Fruit fly (Drosophila melanogaster) whole organism, embryonic: Measurements from ENCODE around the gene CG32040.
A peak's percentile ranks its signal among the peaks of the same experiment; 100 is the strongest.

Source experiments
- Atf3 ChIP-seq: fragments of 200-800 bp; sonication (Bioruptor generic); optimal IDR thresholded peaks from 3 replicates; lab custom pipeline; 2016; ENCODE audit warnings: missing biosample characterization, missing genetic modification characterization
- B-H1 ChIP-seq: fragments of 200-800 bp; sonication (Bioruptor generic); IDR thresholded peaks from 3 replicates; pipeline ENCODE4 v1.3.6; 2022; ENCODE audit warnings: missing biosample characterization, missing genetic modification characterization
- Blimp-1 ChIP-seq: fragments of 200-800 bp; sonication (Bioruptor generic); optimal IDR thresholded peaks from 3 replicates; lab custom pipeline; 2018; ENCODE audit warnings: missing biosample characterization, missing genetic modification characterization, mild to moderate bottlenecking, moderate library complexity, missing genetic modification reagents
- CG10979 ChIP-seq: fragments of 200-800 bp; sonication (Bioruptor generic); optimal IDR thresholded peaks from 2 replicates; lab custom pipeline; 2018; ENCODE audit warnings: missing biosample characterization, mild to moderate bottlenecking, missing genetic modification characterization, moderate library complexity
- CG11398 ChIP-seq: fragments of 200-800 bp; sonication (Bioruptor generic); optimal IDR thresholded peaks from 2 replicates; lab custom pipeline; 2016; ENCODE audit warnings: missing biosample characterization, missing genetic modification characterization
- CG14710 ChIP-seq: fragments of 200-800 bp; sonication (Bioruptor generic); optimal IDR thresholded peaks from 3 replicates; lab custom pipeline; 2019; ENCODE audit warnings: missing biosample characterization, mild to moderate bottlenecking, missing genetic modification characterization, moderate library complexity
- CG15269 ChIP-seq: fragments of 200-800 bp; sonication (Bioruptor generic); optimal IDR thresholded peaks from 2 replicates; lab custom pipeline; 2018; ENCODE audit warnings: missing biosample characterization, mild to moderate bottlenecking, missing genetic modification characterization, moderate library complexity
- CG1529 ChIP-seq: fragments of 200-800 bp; sonication (Bioruptor generic); optimal IDR thresholded peaks from 3 replicates; lab custom pipeline; 2018; ENCODE audit warnings: missing biosample characterization, missing genetic modification characterization
- CG17612 ChIP-seq: fragments of 200-800 bp; sonication (Bioruptor generic); IDR thresholded peaks from 2 replicates; pipeline ENCODE4 v1.3.6; 2022; ENCODE audit warnings: missing biosample characterization, missing genetic modification characterization
- CG17829 ChIP-seq: fragments of 200-800 bp; optimal IDR thresholded peaks from 2 replicates; lab custom pipeline; 2019; ENCODE audit warnings: missing biosample characterization, mild to moderate bottlenecking, missing genetic modification characterization, moderate library complexity
- CG1832 ChIP-seq: fragments of 200-800 bp; sonication (Bioruptor generic); optimal IDR thresholded peaks from 2 replicates; lab custom pipeline; 2017; ENCODE audit warnings: missing biosample characterization, mild to moderate bottlenecking, missing genetic modification characterization, inconsistent platforms
- CG2199 ChIP-seq: fragments of 200-800 bp; sonication (Bioruptor generic); IDR thresholded peaks from 3 replicates; pipeline ENCODE4 v1.3.6; 2022; ENCODE audit warnings: missing biosample characterization, missing genetic modification characterization
- CG4424 ChIP-seq: fragments of 200-800 bp; sonication (Bioruptor generic); optimal IDR thresholded peaks from 3 replicates; lab custom pipeline; 2016; ENCODE audit warnings: missing biosample characterization, missing genetic modification characterization
- CG5245 ChIP-seq: fragments of 200-800 bp; sonication (Bioruptor generic); optimal IDR thresholded peaks from 3 replicates; lab custom pipeline; 2016; ENCODE audit warnings: missing biosample characterization, missing genetic modification characterization
- CG6272 ChIP-seq: fragments of 200-800 bp; sonication (Bioruptor generic); IDR thresholded peaks from 2 replicates; pipeline ENCODE4 v1.3.6; 2022; ENCODE audit warnings: missing biosample characterization, missing genetic modification characterization
- CTCF ChIP-seq: fragments of 200-800 bp; sonication (Bioruptor generic); optimal IDR thresholded peaks from 2 replicates; lab custom pipeline; 2017; ENCODE audit warnings: missing biosample characterization, mild to moderate bottlenecking, missing genetic modification characterization, moderate library complexity
- Dip2 ChIP-seq: fragments of 200-800 bp; sonication (Bioruptor generic); IDR thresholded peaks from 2 replicates; pipeline ENCODE4 v1.3.6; 2022; ENCODE audit warnings: missing biosample characterization, missing genetic modification characterization
- Fer1 ChIP-seq: fragments of 200-800 bp; sonication (Bioruptor generic); optimal IDR thresholded peaks from 2 replicates; lab custom pipeline; 2017; ENCODE audit warnings: missing biosample characterization, mild to moderate bottlenecking, missing genetic modification characterization
- Jarid2 ChIP-seq: fragments of 200-800 bp; sonication (Bioruptor generic); optimal IDR thresholded peaks from 3 replicates; lab custom pipeline; 2017; ENCODE audit warnings: mild to moderate bottlenecking, missing biosample characterization, missing genetic modification reagents, missing genetic modification characterization
- Lpt ChIP-seq: fragments of >200 bp; optimal IDR thresholded peaks from 2 replicates; lab custom pipeline; 2018; ENCODE audit warnings: missing biosample characterization, missing genetic modification characterization
- Med ChIP-seq: fragments of 200-800 bp; sonication (Bioruptor generic); peaks from one replicate; lab custom pipeline; 2016; ENCODE audit warnings: missing biosample characterization, missing genetic modification characterization, mild to moderate bottlenecking, inconsistent platforms, moderate library complexity
- Pdp1 ChIP-seq, 2 experiments: fragments of 200-800 bp; sonication (Bioruptor generic); optimal IDR thresholded peaks; 3 replicates each; lab custom pipeline; 2016; ENCODE audit warnings: missing biosample characterization in 2 of 2, missing genetic modification characterization in 2 of 2, mild to moderate bottlenecking in 1 of 2, moderate library complexity in 1 of 2
- Rx ChIP-seq: fragments of 200-800 bp; sonication (Bioruptor generic); IDR thresholded peaks from 2 replicates; pipeline ENCODE4 v1.3.6; 2022; ENCODE audit warnings: missing biosample characterization, missing genetic modification characterization
- Side ChIP-seq: fragments of 200-800 bp; sonication (Bioruptor generic); optimal IDR thresholded peaks from 2 replicates; lab custom pipeline; 2016; ENCODE audit warnings: missing biosample characterization, missing genetic modification characterization
- Sox100B ChIP-seq: fragments of 200-800 bp; sonication (Bioruptor generic); optimal IDR thresholded peaks from 3 replicates; lab custom pipeline; 2018; ENCODE audit warnings: missing biosample characterization, mild to moderate bottlenecking, missing genetic modification characterization
- Stat92E ChIP-seq, 3 experiments: fragments of >200 bp in 2 of 3; fragments of 200-800 bp in 1 of 3; sonication (Bioruptor generic) in 1 of 3; optimal IDR thresholded peaks; 2 replicates each; lab custom pipeline; 2017 to 2019; ENCODE audit warnings: missing biosample characterization in 3 of 3, missing genetic modification characterization in 3 of 3, mild to moderate bottlenecking in 1 of 3, moderate library complexity in 1 of 3
- TFAM ChIP-seq: fragments of 200-800 bp; sonication (Bioruptor generic); optimal IDR thresholded peaks from 2 replicates; lab custom pipeline; 2017; ENCODE audit warnings: missing biosample characterization, missing genetic modification characterization, inconsistent platforms
- Tbp ChIP-seq: fragments of >200 bp; optimal IDR thresholded peaks from 2 replicates; lab custom pipeline; 2018; ENCODE audit warnings: missing biosample characterization, missing genetic modification characterization
- YL-1 ChIP-seq: fragments of 200-800 bp; sonication (Bioruptor generic); optimal IDR thresholded peaks from 3 replicates; lab custom pipeline; 2017; ENCODE audit warnings: missing biosample characterization, mild to moderate bottlenecking, missing genetic modification characterization
- ara ChIP-seq: fragments of 200-800 bp; sonication (Bioruptor generic); IDR thresholded peaks from 2 replicates; pipeline ENCODE4 v1.3.6; 2022; ENCODE audit warnings: missing biosample characterization, missing genetic modification characterization
- bsh ChIP-seq, 2 experiments: fragments of 200-800 bp; sonication (Bioruptor generic); optimal IDR thresholded peaks; 2 replicates each; lab custom pipeline; 2017 to 2018; ENCODE audit warnings: mild to moderate bottlenecking in 2 of 2, missing biosample characterization in 2 of 2, missing genetic modification characterization in 2 of 2, moderate library complexity in 1 of 2
- chinmo ChIP-seq: fragments of 200-800 bp; sonication (Bioruptor generic); IDR thresholded peaks from 4 replicates; pipeline ENCODE4 v1.3.6; 2022; ENCODE audit warnings: missing biosample characterization, missing genetic modification characterization; ENCODE audit not compliant: partially characterized antibody
- cwo ChIP-seq: fragments of 200-800 bp; sonication (Bioruptor generic); optimal IDR thresholded peaks from 3 replicates; lab custom pipeline; 2017; ENCODE audit warnings: missing biosample characterization, missing genetic modification characterization, mild to moderate bottlenecking, moderate library complexity, missing genetic modification reagents
- grn ChIP-seq: fragments of 200-800 bp; sonication (Bioruptor generic); optimal IDR thresholded peaks from 3 replicates; lab custom pipeline; 2017; ENCODE audit warnings: missing biosample characterization, missing genetic modification characterization
- gro ChIP-seq: fragments of 200-800 bp; sonication (Bioruptor generic); optimal IDR thresholded peaks from 2 replicates; lab custom pipeline; 2016; ENCODE audit warnings: missing biosample characterization, missing genetic modification characterization
- hb ChIP-seq: fragments of 200-800 bp; sonication (Bioruptor generic); IDR thresholded peaks from 3 replicates; pipeline ENCODE4 v1.3.6; 2022; ENCODE audit warnings: missing biosample characterization, missing genetic modification characterization; ENCODE audit not compliant: partially characterized antibody
- jigr1 ChIP-seq: fragments of 200-800 bp; sonication (Bioruptor generic); IDR thresholded peaks from 3 replicates; pipeline ENCODE4 v1.3.6; 2022; ENCODE audit warnings: missing biosample characterization, missing genetic modification characterization
- kni ChIP-seq: fragments of 200-800 bp; sonication (Bioruptor generic); optimal IDR thresholded peaks from 3 replicates; lab custom pipeline; 2017; ENCODE audit warnings: mild to moderate bottlenecking, missing biosample characterization, missing genetic modification reagents, missing genetic modification characterization
- mirr ChIP-seq: fragments of 200-800 bp; sonication (Bioruptor generic); optimal IDR thresholded peaks from 3 replicates; lab custom pipeline; 2018; ENCODE audit warnings: missing biosample characterization, mild to moderate bottlenecking, missing genetic modification characterization
- org-1 ChIP-seq: fragments of 200-800 bp; sonication (Bioruptor generic); optimal IDR thresholded peaks from 2 replicates; lab custom pipeline; 2017; ENCODE audit warnings: missing biosample characterization, missing genetic modification characterization
- pb ChIP-seq: fragments of 200-800 bp; sonication (Bioruptor generic); optimal IDR thresholded peaks from 3 replicates; lab custom pipeline; 2016; ENCODE audit warnings: missing biosample characterization, missing genetic modification characterization
- pum ChIP-seq: fragments of 200-800 bp; sonication (Bioruptor generic); optimal IDR thresholded peaks from 2 replicates; lab custom pipeline; 2016; ENCODE audit warnings: missing biosample characterization, missing genetic modification characterization
- ttk ChIP-seq: fragments of 200-800 bp; sonication (Bioruptor generic); IDR thresholded peaks from 2 replicates; pipeline ENCODE4 v2.1.2; 2022; ENCODE audit warnings: missing biosample characterization, missing genetic modification characterization
- tup ChIP-seq: fragments of 200-800 bp; sonication (Bioruptor generic); optimal IDR thresholded peaks from 2 replicates; lab custom pipeline; 2016; ENCODE audit warnings: missing biosample characterization, mild to moderate bottlenecking, missing genetic modification characterization, moderate library complexity
- vnd ChIP-seq: fragments of 200-800 bp; sonication (Bioruptor generic); IDR thresholded peaks from 3 replicates; pipeline ENCODE4 v1.3.6; 2022; ENCODE audit warnings: missing biosample characterization, missing genetic modification characterization; ENCODE audit not compliant: partially characterized antibody
- zen ChIP-seq: fragments of 200-800 bp; sonication (Bioruptor generic); optimal IDR thresholded peaks from 3 replicates; lab custom pipeline; 2018; ENCODE audit warnings: missing biosample characterization, mild to moderate bottlenecking, missing genetic modification characterization, moderate library complexity

Gene CG32040

DNA sequence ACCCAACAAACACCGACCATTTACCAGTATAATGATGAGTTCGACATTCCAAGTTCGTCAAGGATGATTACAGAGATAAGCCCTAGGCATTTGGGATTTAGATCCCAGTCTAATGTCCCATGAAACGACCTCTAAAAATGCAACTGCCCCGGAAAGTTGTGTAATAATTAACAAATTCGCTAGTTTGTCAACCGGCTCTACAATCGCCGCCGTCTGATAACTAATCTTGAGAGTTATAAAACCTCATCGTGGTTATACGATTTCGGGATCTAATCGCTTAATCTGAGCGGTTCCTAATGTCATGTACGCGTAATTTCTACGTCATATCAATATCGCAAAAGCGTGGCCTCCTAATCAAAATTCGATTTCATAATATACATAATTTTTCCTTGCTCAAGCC, 1.7 kb downstream of the CG32040 start (continued):
- TF ChIP-seq CG11398 (GFP tag; lab: Kevin White, UChicago) = no peak
- no peak for TF ChIP-seq tup (GFP tag; lab: Kevin White, UChicago)
- no peak for TF ChIP-seq Side (GFP tag; lab: Kevin White, UChicago)
- no peak for TF ChIP-seq Tbp (GFP tag; lab: Kevin White, UChicago)
- TF ChIP-seq Atf3 (GFP tag; lab: Kevin White, UChicago) = no peak
- no peak for TF ChIP-seq CG6272
- no peak for TF ChIP-seq vnd (GFP tag; lab: Robert Waterston, UW)
- no peak for TF ChIP-seq YL-1 (GFP tag; lab: Kevin White, UChicago)
- TF ChIP-seq org-1 (GFP tag; lab: Kevin White, UChicago) = no peak
- no peak for TF ChIP-seq Blimp-1 (GFP tag; lab: Kevin White, UChicago)
- no peak for TF ChIP-seq Rx (GFP tag; lab: Robert Waterston, UW)
- TF ChIP-seq pum (GFP tag; lab: Kevin White, UChicago) = no peak
- no peak for TF ChIP-seq Jarid2 (GFP tag; lab: Kevin White, UChicago)
- TF ChIP-seq Stat92E (GFP tag; optimal IDR thresholded peaks at IDR 0.05; lab: Kevin White, UChicago) = no peak
- TF ChIP-seq ara (GFP tag; lab: Robert Waterston, UW) = no peak
- no peak for TF ChIP-seq CG5245 (GFP tag; lab: Kevin White, UChicago)
- TF ChIP-seq CG1832 (GFP tag; lab: Kevin White, UChicago) = no peak
- no peak for TF ChIP-seq CG17612
- TF ChIP-seq CG2199 = no peak
- peak in 1 of 2 experiments; percentile 85 for TF ChIP-seq Pdp1 (GFP tag; optimal IDR thresholded peaks at IDR 0.05; lab: Kevin White, UChicago)

DNA sequence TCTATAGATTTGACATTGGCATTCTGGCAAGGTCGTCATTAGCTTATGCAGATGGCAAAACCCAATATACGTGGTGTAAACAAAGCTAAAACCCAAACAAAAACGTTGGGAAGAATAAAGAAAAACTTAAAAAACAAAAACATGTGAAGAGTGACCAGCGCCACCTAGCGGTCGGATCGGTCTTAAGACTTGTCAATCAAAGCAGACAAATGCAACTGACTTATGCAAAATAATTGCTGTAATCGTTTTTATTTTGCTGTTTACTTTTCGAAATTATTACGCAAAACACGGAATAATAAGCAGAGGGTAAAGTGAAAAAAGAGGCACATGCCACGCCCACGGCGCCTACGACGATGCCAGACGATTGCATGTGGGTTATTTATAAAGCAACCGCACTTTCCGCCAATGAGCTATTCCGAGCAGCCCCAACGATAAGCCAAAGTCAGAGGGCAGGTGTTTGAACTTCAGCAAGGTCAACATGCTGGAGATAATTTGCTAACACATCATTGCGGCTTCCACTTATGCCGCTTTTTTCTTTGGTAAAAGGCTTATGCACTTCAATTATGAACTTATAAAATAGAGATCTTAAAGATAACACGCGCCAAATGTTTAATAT, 2.4 kb downstream of the CG32040 start:
- TF ChIP-seq CG1529 (GFP tag; lab: Kevin White, UChicago) (no peak), CG2199 (0 out of 3 replicates have a peak, but pooled peaks have one; percentile 57), kni (GFP tag; lab: Kevin White, UChicago) (no peak), ara (GFP tag; lab: Robert Waterston, UW) (no peak), Dip2 (peak; percentile 51; the same call in 1 of the 2 replicates), chinmo (0 out of 4 replicates have a peak, but pooled peaks have one; percentile 32), hb (GFP tag; lab: Robert Waterston, UW) (0 out of 3 replicates have a peak, but pooled peaks have one; percentile 14), ttk (no peak), zen (tag; lab: Kevin White, UChicago) (no peak), Med (GFP tag; lab: Kevin White, UChicago) (peak; percentile 37), CG10979 (tag; lab: Kevin White, UChicago) (peak; percentile 30), Pdp1 (GFP tag; optimal IDR thresholded peaks at IDR 0.05; lab: Kevin White, UChicago) (peak in 1 of 2 experiments; percentile 8), CTCF (GFP tag; lab: Kevin White, UChicago) (peak; percentile 90)
- TF ChIP-seq, all 482 proteins: peak for 8

DNA sequence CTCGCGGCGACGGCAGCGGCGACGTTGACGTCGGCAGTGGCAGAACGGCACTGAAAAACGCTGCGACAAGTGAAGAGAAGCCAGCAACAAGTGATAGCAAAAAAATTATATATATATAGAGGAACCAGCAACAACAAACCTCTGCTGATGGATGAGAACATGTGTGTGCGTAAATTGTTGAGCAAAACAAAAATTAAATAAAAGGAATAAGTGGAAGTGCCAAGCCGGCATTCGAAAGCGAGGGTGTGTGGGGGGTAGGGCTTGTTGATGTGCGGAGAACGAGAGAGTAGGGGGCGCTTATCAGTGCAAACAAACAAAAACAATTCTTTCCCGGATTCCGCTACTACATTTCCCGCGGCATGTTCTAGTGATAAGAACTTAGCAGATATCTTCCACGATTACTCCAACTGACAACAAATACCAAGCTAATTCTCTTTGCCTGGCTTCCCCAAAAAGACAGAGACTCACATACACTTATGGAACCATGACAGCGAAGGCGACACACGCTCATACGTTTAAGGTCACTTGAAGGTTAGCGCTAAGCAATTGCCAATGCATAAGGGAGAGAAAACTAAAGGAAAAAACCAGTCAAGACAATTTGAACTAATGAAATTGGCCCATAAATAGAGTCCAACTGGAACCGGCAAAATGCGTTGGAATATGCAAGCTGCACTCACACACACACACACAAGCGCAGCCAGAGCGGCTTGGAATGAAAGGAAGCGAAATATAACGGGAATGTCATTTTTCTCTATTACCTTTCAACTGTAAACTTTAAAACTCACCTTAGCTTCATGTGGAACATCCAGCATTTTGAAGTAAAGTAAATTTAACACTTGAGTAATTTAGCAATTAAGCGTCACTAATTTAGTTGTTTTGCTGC, 4.2 kb downstream of the CG32040 start:
- peak in 1 of 2 experiments; percentile 45 for TF ChIP-seq bsh (GFP tag; optimal IDR thresholded peaks at IDR 0.05; lab: Kevin White, UChicago)
- no peak for TF ChIP-seq gro (GFP tag; lab: Kevin White, UChicago)
- TF ChIP-seq Sox100B = no peak
- TF ChIP-seq CG14710 (tag; lab: Kevin White, UChicago) = no peak
- TF ChIP-seq Lpt (GFP tag; lab: Kevin White, UChicago) = no peak
- no peak for TF ChIP-seq CG17829 (tag; lab: Kevin White, UChicago)
- TF ChIP-seq B-H1 (GFP tag; lab: Robert Waterston, UW) = no peak
- no peak for TF ChIP-seq TFAM (GFP tag; lab: Kevin White, UChicago)
- TF ChIP-seq CG15269 = no peak
- peak; percentile 33 for TF ChIP-seq grn (GFP tag; lab: Kevin White, UChicago)
- no peak for TF ChIP-seq Fer1 (GFP tag; lab: Kevin White, UChicago)
- no peak for TF ChIP-seq jigr1 (GFP tag; lab: Robert Waterston, UW)
- TF ChIP-seq mirr (GFP tag; lab: Kevin White, UChicago) = peak; percentile 26
- no peak for TF ChIP-seq CG4424 (GFP tag; lab: Kevin White, UChicago)
- TF ChIP-seq CG10979 (tag; lab: Kevin White, UChicago) = no peak
- TF ChIP-seq pb (GFP tag; lab: Kevin White, UChicago) = no peak
- peak; percentile 21 for TF ChIP-seq cwo (GFP tag; lab: Kevin White, UChicago)
